Worm (Caenorhabditis elegans): ENCODE measurements around the gene F54D5.17.

DNA sequence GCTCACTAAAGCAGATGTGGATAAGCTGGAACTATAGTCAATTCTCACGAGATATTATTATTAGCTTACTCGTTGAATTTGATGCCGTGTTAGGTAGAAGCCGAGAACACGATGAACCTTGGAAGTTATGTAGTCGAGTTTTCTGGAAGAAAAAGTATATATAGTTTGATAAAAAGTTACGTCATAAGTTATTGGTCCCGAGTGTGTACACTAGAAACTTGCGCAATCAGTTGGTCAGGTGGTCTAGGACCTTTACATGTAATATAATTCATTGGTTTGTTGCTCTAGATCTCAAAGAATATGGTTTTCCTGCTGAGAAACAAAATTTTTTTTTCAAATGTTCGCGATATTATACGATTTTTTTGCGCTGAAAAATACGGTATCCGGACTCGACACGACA lies 20.5 kb upstream of the F54D5.17 start:
- TF ChIP-seq ama-1 (optimal IDR thresholded peaks at IDR 0.05) (no peak), ama-1 (GFP tag; optimal IDR thresholded peaks at IDR 0.05) (no peak), Y53G8AR.9 (GFP tag; conservative IDR thresholded peaks at IDR 0.05) (no peak), T07F8.4 (tag; optimal IDR thresholded peaks at IDR 0.05) (no peak), unc-62 (GFP tag; optimal IDR thresholded peaks at IDR 0.05) (no peak), hsf-1 (GFP tag; IDR thresholded peaks at IDR 0.05) (no peak), ceh-91 (GFP tag; IDR thresholded peaks at IDR 0.05) (no peak), dpff-1 (tag; optimal IDR thresholded peaks at IDR 0.05) (no peak)

Measured in whole organism, young adult.